Worm (Caenorhabditis elegans): ENCODE results near the gene E02C12.6.

E02C12.6 gene

ce11 chrV:9384949-9385348, 14.1 kb upstream of the E02C12.6 start:
- no peak for TF ChIP-seq mep-1 (tag; optimal IDR thresholded peaks at IDR 0.05)
- peak; percentile 52 for TF ChIP-seq aha-1 (tag)
- TF ChIP-seq mdt-29 (GFP tag; IDR thresholded peaks at IDR 0.05) = no peak
- TF ChIP-seq zfp-3 (GFP tag; conservative IDR thresholded peaks at IDR 0.05) = no peak
- no peak for TF ChIP-seq nhr-11 (tag; optimal IDR thresholded peaks at IDR 0.05)
- TF ChIP-seq F49E8.2 (tag; optimal IDR thresholded peaks at IDR 0.05; ENCODE audit: borderline replicate concordance) = no peak
- TF ChIP-seq hlh-30 (tag; optimal IDR thresholded peaks at IDR 0.05; ENCODE audit: insufficient read depth) = no peak
- no peak for TF ChIP-seq nhr-237 (tag; optimal IDR thresholded peaks at IDR 0.05)

DNA sequence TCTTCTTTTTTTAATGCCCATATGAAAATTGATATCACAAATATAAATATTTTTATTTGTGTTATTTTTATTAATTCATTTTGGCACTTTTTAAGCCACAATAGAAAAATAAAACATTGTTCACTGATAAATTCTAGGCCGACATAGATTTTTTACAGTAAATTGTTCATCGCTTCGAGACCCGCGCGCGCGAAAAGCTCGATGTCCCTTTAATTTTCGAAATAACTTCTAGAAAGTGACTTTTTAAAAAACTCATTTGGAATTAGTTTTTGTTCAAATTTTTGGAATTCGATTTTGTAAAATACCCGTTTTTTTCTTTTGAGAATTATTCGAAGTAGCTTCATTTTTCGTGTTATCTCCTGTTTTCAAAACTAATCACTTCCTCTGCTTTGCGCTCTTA, 13.5 kb upstream of the E02C12.6 start:
- TF ChIP-seq fkh-10 (GFP tag; optimal IDR thresholded peaks at IDR 0.05) (no peak), nhr-111 (GFP tag; optimal IDR thresholded peaks at IDR 0.05) (no peak)

ce11 chrV:9382538-9383328, 11.8 kb upstream of the E02C12.6 start:
- TF ChIP-seq lin-39 (tag; optimal IDR thresholded peaks at IDR 0.05) (no peak), cey-2 (tag; optimal IDR thresholded peaks at IDR 0.05; ENCODE audit: borderline replicate concordance, insufficient read depth) (no peak), nhr-77 (tag; optimal IDR thresholded peaks at IDR 0.05) (no peak), zip-2 (tag; optimal IDR thresholded peaks at IDR 0.05) (no peak), Y105C5A.15 (GFP tag; IDR thresholded peaks at IDR 0.05) (no peak), hlh-30 (tag; optimal IDR thresholded peaks at IDR 0.05; ENCODE audit: insufficient read depth) (peak; percentile 28), daf-16 (GFP tag; optimal IDR thresholded peaks at IDR 0.05) (no peak), daf-16 (tag; optimal IDR thresholded peaks at IDR 0.05) (peak; percentile 60), ceh-62 (tag; optimal IDR thresholded peaks at IDR 0.05) (no peak), zag-1 (tag; optimal IDR thresholded peaks at IDR 0.05) (no peak), nhr-6 (tag; optimal IDR thresholded peaks at IDR 0.05) (no peak), attf-4 (tag; optimal IDR thresholded peaks at IDR 0.05) (no peak), ZK337.2 (GFP tag; IDR thresholded peaks at IDR 0.05) (no peak), aha-1 (tag) (no peak), unc-130 (GFP tag; optimal IDR thresholded peaks at IDR 0.05) (peak; percentile 68), mxl-2 (GFP tag; conservative IDR thresholded peaks at IDR 0.05) (no peak), zip-11 (GFP tag; IDR thresholded peaks at IDR 0.05) (no peak), pha-4 (GFP tag; IDR thresholded peaks at IDR 0.05) (no peak), pha-4 (tag; optimal IDR thresholded peaks at IDR 0.05) (no peak), daf-8 (GFP tag; IDR thresholded peaks at IDR 0.05) (no peak), vab-7 (GFP tag; IDR thresholded peaks at IDR 0.05) (no peak), fos-1 (tag; optimal IDR thresholded peaks at IDR 0.05) (no peak), lin-29 (GFP tag; IDR thresholded peaks at IDR 0.05) (no peak), tag-97 (GFP tag; IDR thresholded peaks at IDR 0.05) (no peak), nhr-25 (tag; optimal IDR thresholded peaks at IDR 0.05; ENCODE audit: borderline replicate concordance, insufficient read depth) (no peak), zfp-3 (GFP tag; conservative IDR thresholded peaks at IDR 0.05) (no peak), hif-1 (tag; optimal IDR thresholded peaks at IDR 0.05) (no peak), dve-1 (tag; optimal IDR thresholded peaks at IDR 0.05; ENCODE audit: insufficient read depth) (peak; percentile 8), rbr-2 (tag; optimal IDR thresholded peaks at IDR 0.05) (no peak), mdt-29 (GFP tag; IDR thresholded peaks at IDR 0.05) (peak; percentile 47; the same call in 1 of the 2 replicates), nhr-237 (tag; optimal IDR thresholded peaks at IDR 0.05) (no peak), mdl-1 (tag; optimal IDR thresholded peaks at IDR 0.05) (no peak), madf-5 (GFP tag; IDR thresholded peaks at IDR 0.05) (no peak), Y48G9A.11 (GFP tag; IDR thresholded peaks at IDR 0.05) (peak; percentile 86), lin-1 (GFP tag; IDR thresholded peaks at IDR 0.05) (no peak), lim-7 (GFP tag; IDR thresholded peaks at IDR 0.05) (no peak), F26F4.8 (GFP tag; conservative IDR thresholded peaks at IDR 0.05) (no peak), dpl-1 (GFP tag; optimal IDR thresholded peaks at IDR 0.05) (peak; percentile 4), nhr-28 (tag; optimal IDR thresholded peaks at IDR 0.05) (peak; percentile 8), hlh-11 (tag; optimal IDR thresholded peaks at IDR 0.05) (no peak), skn-1 (tag; optimal IDR thresholded peaks at IDR 0.05) (no peak)
